Worm (Caenorhabditis elegans): ENCODE results near the gene ooc-5.

The ooc-5 gene

DNA sequence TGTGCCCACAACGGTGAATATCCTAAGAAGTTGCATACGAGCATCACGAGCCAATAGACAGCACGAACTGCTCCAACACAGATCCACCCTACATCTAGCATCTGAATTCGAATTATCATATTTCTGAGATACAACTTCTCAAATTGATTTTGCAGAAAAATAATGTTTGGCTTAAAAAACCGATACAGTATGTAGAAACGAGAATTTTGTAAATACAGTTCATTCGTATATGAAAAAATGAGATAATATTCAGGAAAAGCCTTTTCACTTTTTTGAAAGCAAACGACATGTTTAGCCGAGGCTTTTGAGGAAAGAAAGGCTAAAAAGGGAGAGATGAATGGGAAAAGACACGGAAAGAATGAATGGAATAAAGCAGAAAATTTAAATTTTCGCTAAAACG, 48.3 kb downstream of the ooc-5 start, which contains the start of gene F37B12.3:
Gene F37B12.3 (minus strand): TSS at position 101 of the 400 bp plus-strand sequence.
- no peak for TF ChIP-seq ets-4 (GFP tag; optimal IDR thresholded peaks at IDR 0.05)
- TF ChIP-seq attf-5 (GFP tag; optimal IDR thresholded peaks at IDR 0.05), result no peak
- no peak for TF ChIP-seq ceh-79 (tag; optimal IDR thresholded peaks at IDR 0.05)
- no peak for TF ChIP-seq egrh-3 (GFP tag; IDR thresholded peaks at IDR 0.05)

DNA sequence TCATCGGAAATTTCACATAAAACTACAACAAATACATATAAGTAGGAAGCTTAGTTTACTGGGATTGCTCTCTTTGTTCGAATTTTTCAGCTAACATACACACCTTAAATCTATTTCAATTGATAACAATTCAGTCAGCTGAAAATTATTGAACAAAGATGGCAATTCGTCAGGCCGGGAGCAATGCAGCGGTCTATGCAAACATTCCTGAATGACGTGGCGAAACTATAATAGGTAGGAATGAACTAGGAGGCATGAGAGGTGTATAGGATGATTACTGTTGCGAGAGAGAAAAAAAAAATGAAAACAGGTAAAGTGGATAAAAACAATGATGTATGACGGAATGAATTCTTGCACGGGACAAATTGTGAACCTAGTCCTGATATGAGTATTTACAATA, 49.1 kb downstream of the ooc-5 start:
- peak; percentile 53 for TF ChIP-seq nhr-80 (tag; optimal IDR thresholded peaks at IDR 0.05)
- TF ChIP-seq tlf-1 (GFP tag; optimal IDR thresholded peaks at IDR 0.05), result no peak
- TF ChIP-seq tbp1 (GFP tag; optimal IDR thresholded peaks at IDR 0.05), result no peak
- TF ChIP-seq let-607 (tag; optimal IDR thresholded peaks at IDR 0.05), result no peak
- 0 out of 2 replicates have a peak, but pooled peaks have one; percentile 20 for TF ChIP-seq Y53G8AR.9 (GFP tag; conservative IDR thresholded peaks at IDR 0.05)
